Worm (Caenorhabditis elegans) whole organism, L4 larva: ENCODE results near the gene smc-4.

Experiments
- Y105C5A.15 ChIP-seq: fragments of 200-800 bp; sonication (Bioruptor generic); IDR thresholded peaks from 2 replicates; pipeline ENCODE4 v1.3.6; 2022; ENCODE audit warnings: missing genetic modification characterization, missing compliant biosample characterization
- aly-2 ChIP-seq: sonication (generic microtip); optimal IDR thresholded peaks from 2 replicates; lab custom pipeline; 2018; ENCODE audit warnings: missing biosample characterization, missing genetic modification characterization
- ama-1 ChIP-seq: fragments of 150-350 bp; optimal IDR thresholded peaks from 2 replicates; lab custom pipeline; 2014; ENCODE audit warnings: inconsistent platforms, mixed read lengths
- ceh-44 ChIP-seq: fragments of 200-800 bp; sonication (Bioruptor generic); IDR thresholded peaks from 2 replicates; pipeline ENCODE4 v1.3.6; 2022; ENCODE audit warnings: missing genetic modification reagents, missing genetic modification characterization, missing compliant biosample characterization
- hlh-11 ChIP-seq: fragments of 200-800 bp; sonication (Bioruptor generic); optimal IDR thresholded peaks from 2 replicates; lab custom pipeline; 2018; ENCODE audit warnings: mild to moderate bottlenecking, missing genetic modification characterization, missing compliant biosample characterization
- lir-3 ChIP-seq: sonication (generic microtip); optimal IDR thresholded peaks from 2 replicates; lab custom pipeline; 2016; ENCODE audit warnings: mild to moderate bottlenecking, missing genetic modification characterization, missing compliant biosample characterization
- lsy-2 ChIP-seq, 2 experiments: fragments of 150-350 bp in 1 of 2; sonication (generic microtip) in 1 of 2; optimal IDR thresholded peaks; 2 replicates each; lab custom pipeline; 2014 to 2017; ENCODE audit warnings: missing biosample characterization in 2 of 2, missing genetic modification characterization in 2 of 2
- nhr-11 ChIP-seq: fragments of 150-350 bp; optimal IDR thresholded peaks from 2 replicates; lab custom pipeline; 2014; ENCODE audit warnings: missing biosample characterization, missing genetic modification characterization
- nhr-28 ChIP-seq: fragments of 150-350 bp; optimal IDR thresholded peaks from 2 replicates; lab custom pipeline; 2014; ENCODE audit warnings: missing biosample characterization, missing genetic modification characterization
- skn-1 ChIP-seq: fragments of 150-350 bp; optimal IDR thresholded peaks from 2 replicates; lab custom pipeline; 2014; ENCODE audit warnings: missing biosample characterization, missing genetic modification characterization
- snpc-4 ChIP-seq: fragments of 150-350 bp; optimal IDR thresholded peaks from 2 replicates; lab custom pipeline; 2014; ENCODE audit warnings: missing biosample characterization, missing genetic modification characterization
- tag-97 ChIP-seq: fragments of 200-800 bp; sonication (Bioruptor generic); IDR thresholded peaks from 2 replicates; pipeline ENCODE4 v1.3.6; 2022; ENCODE audit warnings: missing genetic modification characterization, missing compliant biosample characterization
- unc-130 ChIP-seq: sonication (generic microtip); optimal IDR thresholded peaks from 2 replicates; lab custom pipeline; 2016; ENCODE audit warnings: missing genetic modification reagents, missing genetic modification characterization, missing compliant biosample characterization
- zag-1 ChIP-seq: fragments of 150-350 bp; optimal IDR thresholded peaks from 2 replicates; lab custom pipeline; 2014; ENCODE audit warnings: missing biosample characterization, missing genetic modification characterization

- TF ChIP-seq unc-130 (no peak), aly-2 (no peak), tag-97 (GFP tag; lab: Robert Waterston, UW) (no peak), zag-1 (tag; lab: Kevin White, UChicago) (no peak), lsy-2 (tag; optimal IDR thresholded peaks at IDR 0.05; lab: Kevin White, UChicago) (peak in 1 of 2 experiments; percentile 46), snpc-4 (tag; lab: Kevin White, UChicago) (no peak), ama-1 (lab: Kevin White, UChicago) (no peak), ceh-44 (GFP tag; lab: Robert Waterston, UW) (no peak), lir-3 (tag; lab: Kevin White, UChicago) (no peak), skn-1 (tag; lab: Kevin White, UChicago) (no peak), Y105C5A.15 (no peak), hlh-11 (tag; lab: Kevin White, UChicago) (no peak), nhr-28 (tag; lab: Kevin White, UChicago) (no peak), nhr-11 (no peak)
These were observed 44.9 kb upstream of the smc-4 start, which contains the start of the genes mrps-34 and cisd-3.1 for ce11 chrIII:4542362-4542931.
